Worm (Caenorhabditis elegans): ENCODE results near the gene K11H12.3.

K11H12.3 gene

ce11 chrIV:665225-665624, 8.1 kb downstream of the K11H12.3 start, which contains the start of gene K11H12.7:
TSS of gene K11H12.7 (plus strand) at chrIV:665525.
- TF ChIP-seq elt-2 (tag; optimal IDR thresholded peaks at IDR 0.05) = no peak
- no peak for TF ChIP-seq nhr-11 (tag; optimal IDR thresholded peaks at IDR 0.05)
- no peak for TF ChIP-seq egl-5 (tag; optimal IDR thresholded peaks at IDR 0.05)
- no peak for TF ChIP-seq ama-1 (optimal IDR thresholded peaks at IDR 0.05)
- TF ChIP-seq nfya-1 (tag; optimal IDR thresholded peaks at IDR 0.05; ENCODE audit: insufficient read depth) = no peak
- no peak for TF ChIP-seq ztf-11 (tag; optimal IDR thresholded peaks at IDR 0.05)
- no peak for TF ChIP-seq tbx-2 (tag; optimal IDR thresholded peaks at IDR 0.05)
- no peak for TF ChIP-seq lsy-12 (tag; optimal IDR thresholded peaks at IDR 0.05)
- no peak for TF ChIP-seq ceh-82 (tag; optimal IDR thresholded peaks at IDR 0.05)
- no peak for TF ChIP-seq lin-39 (tag; optimal IDR thresholded peaks at IDR 0.05)
- no peak for TF ChIP-seq ceh-9 (tag; optimal IDR thresholded peaks at IDR 0.05)
- no peak for TF ChIP-seq R02D3.7 (tag; optimal IDR thresholded peaks at IDR 0.05)
- TF ChIP-seq snpc-4 (tag; optimal IDR thresholded peaks at IDR 0.05) = no peak
- no peak for TF ChIP-seq elt-1 (tag; optimal IDR thresholded peaks at IDR 0.05)

- TF ChIP-seq nhr-237 (tag; optimal IDR thresholded peaks at IDR 0.05) = no peak
- TF ChIP-seq aly-2 (tag; optimal IDR thresholded peaks at IDR 0.05) = no peak
- peak; percentile 49 for TF ChIP-seq hmg-11 (tag; optimal IDR thresholded peaks at IDR 0.05)
- TF ChIP-seq ama-1 (optimal IDR thresholded peaks at IDR 0.05) = no peak
- TF ChIP-seq egl-27 (tag; optimal IDR thresholded peaks at IDR 0.05) = peak; percentile 7
- TF ChIP-seq ceh-28 (tag; optimal IDR thresholded peaks at IDR 0.05) = peak; percentile 23
- TF ChIP-seq lsy-12 (tag; optimal IDR thresholded peaks at IDR 0.05) = no peak
- TF ChIP-seq snpc-4 (tag; optimal IDR thresholded peaks at IDR 0.05) = peak; percentile 18
- no peak for TF ChIP-seq ztf-4 (tag; optimal IDR thresholded peaks at IDR 0.05)
- no peak for TF ChIP-seq jun-1 (tag; optimal IDR thresholded peaks at IDR 0.05)
- no peak for TF ChIP-seq pqm-1 (tag; optimal IDR thresholded peaks at IDR 0.05)
- peak; percentile 30 for TF ChIP-seq lin-39 (tag; optimal IDR thresholded peaks at IDR 0.05)
- no peak for TF ChIP-seq eor-1 (tag; optimal IDR thresholded peaks at IDR 0.05)
- peak; percentile 76 for TF ChIP-seq unc-62 (GFP tag; optimal IDR thresholded peaks at IDR 0.05)
- no peak for TF ChIP-seq nhr-28 (tag; optimal IDR thresholded peaks at IDR 0.05)
- peak; percentile 63 for TF ChIP-seq nhr-25 (tag; optimal IDR thresholded peaks at IDR 0.05)
- no peak for TF ChIP-seq pha-4 (tag; optimal IDR thresholded peaks at IDR 0.05)
- no peak for TF ChIP-seq mml-1 (tag; optimal IDR thresholded peaks at IDR 0.05)
Observed at ce11 chrIV:664122-664521, 9.2 kb downstream of the K11H12.3 start.

- TF ChIP-seq ama-1 (optimal IDR thresholded peaks at IDR 0.05) (no peak), R02D3.7 (tag; optimal IDR thresholded peaks at IDR 0.05) (no peak), aly-2 (tag; optimal IDR thresholded peaks at IDR 0.05) (no peak), daf-12 (tag; optimal IDR thresholded peaks at IDR 0.05) (no peak), fkh-10 (GFP tag; optimal IDR thresholded peaks at IDR 0.05) (no peak), lsy-12 (tag; optimal IDR thresholded peaks at IDR 0.05) (no peak), nhr-11 (tag; optimal IDR thresholded peaks at IDR 0.05) (no peak)
Observed at ce11 chrIV:661623-662022, 11.7 kb downstream of the K11H12.3 start.

ce11 chrIV:659585-659984, 13.7 kb downstream of the K11H12.3 start:
- TF ChIP-seq hmg-11 (tag; optimal IDR thresholded peaks at IDR 0.05) = peak; percentile 64
- TF ChIP-seq nfya-1 (tag; optimal IDR thresholded peaks at IDR 0.05; ENCODE audit: insufficient read depth) = peak; percentile 5
- TF ChIP-seq elt-2 (tag; optimal IDR thresholded peaks at IDR 0.05) = no peak

ce11 chrIV:658497-659177, 14.6 kb downstream of the K11H12.3 start:
- peak; percentile 28 for TF ChIP-seq pha-4 (tag; optimal IDR thresholded peaks at IDR 0.05)
- no peak for TF ChIP-seq ceh-28 (tag; optimal IDR thresholded peaks at IDR 0.05)
- no peak for TF ChIP-seq ama-1 (optimal IDR thresholded peaks at IDR 0.05)
- no peak for TF ChIP-seq nhr-25 (tag; optimal IDR thresholded peaks at IDR 0.05)
- TF ChIP-seq fkh-2 (tag; optimal IDR thresholded peaks at IDR 0.05) = no peak
- peak; percentile 6 for TF ChIP-seq elt-2 (tag; optimal IDR thresholded peaks at IDR 0.05)

ce11 chrIV:657932-658331, 15.3 kb downstream of the K11H12.3 start:
- TF ChIP-seq lin-15B (tag; optimal IDR thresholded peaks at IDR 0.05) (peak; percentile 45), nhr-23 (tag; optimal IDR thresholded peaks at IDR 0.05) (peak; percentile 5), R02D3.7 (tag; optimal IDR thresholded peaks at IDR 0.05) (peak; percentile 40), zag-1 (tag; optimal IDR thresholded peaks at IDR 0.05) (no peak), skn-1 (tag; optimal IDR thresholded peaks at IDR 0.05) (peak; percentile 40), lin-39 (tag; optimal IDR thresholded peaks at IDR 0.05) (peak; percentile 65), pha-4 (tag; optimal IDR thresholded peaks at IDR 0.05) (peak; percentile 13), nhr-67 (tag; optimal IDR thresholded peaks at IDR 0.05) (no peak), elt-2 (tag; optimal IDR thresholded peaks at IDR 0.05) (peak; percentile 22), nhr-43 (tag; optimal IDR thresholded peaks at IDR 0.05; ENCODE audit: poor library complexity, severe bottlenecking) (no peak), ztf-11 (tag; optimal IDR thresholded peaks at IDR 0.05) (no peak), snpc-4 (tag; optimal IDR thresholded peaks at IDR 0.05) (peak; percentile 98), ama-1 (optimal IDR thresholded peaks at IDR 0.05) (peak; percentile 76), lsy-12 (tag; optimal IDR thresholded peaks at IDR 0.05) (peak; percentile 13), fkh-2 (tag; optimal IDR thresholded peaks at IDR 0.05) (no peak), nfya-1 (tag; optimal IDR thresholded peaks at IDR 0.05; ENCODE audit: insufficient read depth) (peak; percentile 58), jun-1 (tag; optimal IDR thresholded peaks at IDR 0.05) (no peak)

Measured in whole organism, L3 larva.